Fruit fly (Drosophila melanogaster) whole organism, embryonic: ENCODE data around the gene Mettl2.

Experiments used
- Abd-B ChIP-seq: fragments of 200-800 bp; sonication (Bioruptor generic); optimal IDR thresholded peaks from 2 replicates; lab custom pipeline; 2018; ENCODE audit warnings: missing biosample characterization, mild to moderate bottlenecking, missing genetic modification characterization, moderate library complexity
- Bdp1 ChIP-seq: fragments of 200-800 bp; sonication (Bioruptor generic); optimal IDR thresholded peaks from 3 replicates; lab custom pipeline; 2016; ENCODE audit warnings: missing biosample characterization, missing genetic modification characterization
- C15 ChIP-seq: fragments of 200-800 bp; sonication (Bioruptor generic); IDR thresholded peaks from 3 replicates; pipeline ENCODE4 v1.3.6; 2022; ENCODE audit warnings: missing biosample characterization, missing genetic modification characterization
- CG11247 ChIP-seq: fragments of 200-800 bp; sonication (Bioruptor generic); IDR thresholded peaks from 2 replicates; pipeline ENCODE4 v1.3.6; 2022; ENCODE audit warnings: missing biosample characterization, missing genetic modification characterization
- CG12299 ChIP-seq: fragments of 200-800 bp; sonication (Bioruptor generic); optimal IDR thresholded peaks from 2 replicates; lab custom pipeline; 2018; ENCODE audit warnings: missing biosample characterization, mild to moderate bottlenecking, missing genetic modification characterization
- CG12391 ChIP-seq: fragments of 200-800 bp; sonication (Bioruptor generic); optimal IDR thresholded peaks from 3 replicates; lab custom pipeline; 2018; ENCODE audit warnings: missing biosample characterization, mild to moderate bottlenecking, missing genetic modification characterization, moderate library complexity
- CG12659 ChIP-seq: fragments of 200-800 bp; sonication (Bioruptor generic); optimal IDR thresholded peaks from 3 replicates; lab custom pipeline; 2017; ENCODE audit warnings: mild to moderate bottlenecking, missing biosample characterization, missing genetic modification reagents, missing genetic modification characterization
- CG15696 ChIP-seq: fragments of 200-800 bp; sonication (Bioruptor generic); optimal IDR thresholded peaks from 2 replicates; lab custom pipeline; 2019; ENCODE audit warnings: missing biosample characterization, mild to moderate bottlenecking, missing genetic modification characterization, moderate library complexity
- CG16779 ChIP-seq: fragments of 200-800 bp; sonication (Bioruptor generic); IDR thresholded peaks from 2 replicates; pipeline ENCODE4 v1.3.6; 2022; ENCODE audit warnings: missing biosample characterization, missing genetic modification characterization
- CG16863 ChIP-seq: fragments of 200-800 bp; sonication (Bioruptor generic); optimal IDR thresholded peaks from 3 replicates; lab custom pipeline; 2016; ENCODE audit warnings: missing biosample characterization, missing genetic modification characterization
- CG17328 ChIP-seq: fragments of 200-800 bp; sonication (Bioruptor generic); IDR thresholded peaks from 2 replicates; pipeline ENCODE4 v1.3.6; 2022; ENCODE audit warnings: missing biosample characterization, missing genetic modification characterization
- CG18476 ChIP-seq: fragments of 200-800 bp; sonication (Bioruptor generic); optimal IDR thresholded peaks from 2 replicates; lab custom pipeline; 2016; ENCODE audit warnings: missing biosample characterization, mild to moderate bottlenecking, missing genetic modification characterization
- CG2116 ChIP-seq: fragments of 200-800 bp; sonication (Bioruptor generic); optimal IDR thresholded peaks from 3 replicates; lab custom pipeline; 2018; ENCODE audit warnings: missing biosample characterization, mild to moderate bottlenecking, missing genetic modification characterization
- CG2678 ChIP-seq: fragments of 200-800 bp; sonication (Bioruptor generic); optimal IDR thresholded peaks from 3 replicates; lab custom pipeline; 2019; ENCODE audit warnings: missing biosample characterization, mild to moderate bottlenecking, missing genetic modification characterization, moderate library complexity
- CG31365 ChIP-seq: fragments of 200-800 bp; sonication (Bioruptor generic); optimal IDR thresholded peaks from 2 replicates; lab custom pipeline; 2018; ENCODE audit warnings: missing biosample characterization, mild to moderate bottlenecking, missing genetic modification characterization
- CG4617 ChIP-seq: fragments of 200-800 bp; sonication (Bioruptor generic); optimal IDR thresholded peaks from 3 replicates; lab custom pipeline; 2016; ENCODE audit warnings: missing biosample characterization, missing genetic modification characterization, borderline replicate concordance
- CG7357 ChIP-seq: fragments of 200-800 bp; sonication (Bioruptor generic); IDR thresholded peaks from 3 replicates; pipeline ENCODE4 v1.3.6; 2022; ENCODE audit warnings: missing biosample characterization, missing genetic modification characterization
- CG7928 ChIP-seq: fragments of 200-800 bp; sonication (Bioruptor generic); optimal IDR thresholded peaks from 2 replicates; lab custom pipeline; 2017; ENCODE audit warnings: missing biosample characterization, mild to moderate bottlenecking, missing genetic modification characterization
- CG9727 ChIP-seq: fragments of 200-800 bp; sonication (Bioruptor generic); optimal IDR thresholded peaks from 3 replicates; lab custom pipeline; 2017; ENCODE audit warnings: missing biosample characterization, mild to moderate bottlenecking, missing genetic modification characterization
- D ChIP-seq, 2 experiments: fragments of 200-800 bp in 1 of 2; fragments of >200 bp in 1 of 2; sonication (Bioruptor generic) in 1 of 2; optimal IDR thresholded peaks; 2 replicates in 1 of 2; 3 replicates in 1 of 2; lab custom pipeline; 2017; ENCODE audit warnings: mild to moderate bottlenecking in 1 of 2, missing biosample characterization in 1 of 2, missing genetic modification characterization in 1 of 2, missing genetic modification reagents in 1 of 2
- Dbx ChIP-seq: fragments of 200-800 bp; sonication (Bioruptor generic); IDR thresholded peaks from 3 replicates; pipeline ENCODE4 v1.3.6; 2022; ENCODE audit warnings: missing biosample characterization, missing genetic modification characterization
- Dll ChIP-seq: fragments of 200-800 bp; sonication (Bioruptor generic); IDR thresholded peaks from 4 replicates; pipeline ENCODE4 v1.3.6; 2022; ENCODE audit warnings: missing biosample characterization, missing genetic modification characterization; ENCODE audit not compliant: partially characterized antibody
- Hmr ChIP-seq: fragments of 200-800 bp; sonication (Bioruptor generic); optimal IDR thresholded peaks from 3 replicates; lab custom pipeline; 2017; ENCODE audit warnings: mild to moderate bottlenecking, missing biosample characterization, missing genetic modification reagents, missing genetic modification characterization
- Myb ChIP-seq: fragments of 200-800 bp; sonication (Bioruptor generic); optimal IDR thresholded peaks from 2 replicates; lab custom pipeline; 2016; ENCODE audit warnings: missing biosample characterization, missing genetic modification characterization
- Nf-YA ChIP-seq: fragments of 200-800 bp; sonication (Bioruptor generic); IDR thresholded peaks from 2 replicates; pipeline ENCODE4 v1.3.6; 2022; ENCODE audit warnings: missing biosample characterization, missing genetic modification characterization
- Poxn ChIP-seq: fragments of 200-800 bp; sonication (Bioruptor generic); IDR thresholded peaks from 2 replicates; pipeline ENCODE4 v1.3.6; 2022; ENCODE audit warnings: missing biosample characterization, missing genetic modification characterization
- Rfx ChIP-seq: fragments of 200-800 bp; sonication (Bioruptor generic); IDR thresholded peaks from 2 replicates; pipeline ENCODE4 v1.3.6; 2022; ENCODE audit warnings: missing biosample characterization, missing genetic modification characterization
- Sox102F ChIP-seq: fragments of 200-800 bp; sonication (Bioruptor generic); optimal IDR thresholded peaks from 2 replicates; lab custom pipeline; 2018; ENCODE audit warnings: missing biosample characterization, mild to moderate bottlenecking, missing genetic modification characterization, moderate library complexity
- Ssrp ChIP-seq: fragments of 200-800 bp; sonication (Bioruptor generic); optimal IDR thresholded peaks from 2 replicates; lab custom pipeline; 2018; ENCODE audit warnings: missing biosample characterization, mild to moderate bottlenecking, missing genetic modification characterization, moderate library complexity
- Taf1 ChIP-seq: fragments of 200-800 bp; sonication (Bioruptor generic); IDR thresholded peaks from 2 replicates; pipeline ENCODE4 v1.3.6; 2022; ENCODE audit warnings: missing biosample characterization, missing genetic modification characterization
- cas ChIP-seq: fragments of 200-800 bp; sonication (Bioruptor generic); IDR thresholded peaks from 2 replicates; pipeline ENCODE4 v1.3.6; 2022; ENCODE audit warnings: missing biosample characterization, missing genetic modification characterization
- chinmo ChIP-seq: fragments of 200-800 bp; sonication (Bioruptor generic); IDR thresholded peaks from 4 replicates; pipeline ENCODE4 v1.3.6; 2022; ENCODE audit warnings: missing biosample characterization, missing genetic modification characterization; ENCODE audit not compliant: partially characterized antibody
- chn ChIP-seq: fragments of 200-800 bp; sonication (Bioruptor generic); optimal IDR thresholded peaks from 2 replicates; lab custom pipeline; 2016; ENCODE audit warnings: missing biosample characterization, missing genetic modification characterization
- crc ChIP-seq: fragments of 200-800 bp; sonication (Bioruptor generic); optimal IDR thresholded peaks from 2 replicates; lab custom pipeline; 2016; ENCODE audit warnings: missing biosample characterization, missing genetic modification characterization
- ems ChIP-seq: fragments of 200-800 bp; sonication (Bioruptor generic); optimal IDR thresholded peaks from 3 replicates; lab custom pipeline; 2016; ENCODE audit warnings: missing biosample characterization, missing genetic modification characterization
- fru ChIP-seq: fragments of >200 bp; optimal IDR thresholded peaks from 2 replicates; lab custom pipeline; 2017
- hbn ChIP-seq: fragments of 200-800 bp; sonication (Bioruptor generic); IDR thresholded peaks from 2 replicates; pipeline ENCODE4 v1.3.6; 2022; ENCODE audit warnings: missing biosample characterization, missing genetic modification characterization; ENCODE audit not compliant: partially characterized antibody
- jigr1 ChIP-seq: fragments of 200-800 bp; sonication (Bioruptor generic); IDR thresholded peaks from 3 replicates; pipeline ENCODE4 v1.3.6; 2022; ENCODE audit warnings: missing biosample characterization, missing genetic modification characterization
- kay ChIP-seq: fragments of 200-800 bp; sonication (Bioruptor generic); optimal IDR thresholded peaks from 2 replicates; lab custom pipeline; 2016; ENCODE audit warnings: missing biosample characterization, missing genetic modification characterization
- lbe ChIP-seq: fragments of 200-800 bp; sonication (Bioruptor generic); optimal IDR thresholded peaks from 2 replicates; lab custom pipeline; 2016; ENCODE audit warnings: missing biosample characterization, mild to moderate bottlenecking, missing genetic modification characterization
- pho ChIP-seq: fragments of 200-800 bp; sonication (Bioruptor generic); optimal IDR thresholded peaks from 2 replicates; lab custom pipeline; 2016; ENCODE audit warnings: missing biosample characterization, missing genetic modification characterization
- pnt ChIP-seq: fragments of 200-800 bp; sonication (Bioruptor generic); optimal IDR thresholded peaks from 3 replicates; lab custom pipeline; 2016; ENCODE audit warnings: missing biosample characterization, missing genetic modification characterization
- sc ChIP-seq, 3 experiments: fragments of >200 bp in 2 of 3; fragments of 200-800 bp in 1 of 3; sonication (Bioruptor generic) in 1 of 3; optimal IDR thresholded peaks; 2 replicates in 2 of 3; 3 replicates in 1 of 3; lab custom pipeline; 2017; ENCODE audit warnings: mild to moderate bottlenecking in 1 of 3, missing biosample characterization in 1 of 3, missing genetic modification characterization in 1 of 3, missing genetic modification reagents in 1 of 3
- scrt ChIP-seq: fragments of 200-800 bp; sonication (Bioruptor generic); optimal IDR thresholded peaks from 2 replicates; lab custom pipeline; 2018; ENCODE audit warnings: missing biosample characterization, mild to moderate bottlenecking, missing genetic modification characterization, moderate library complexity
- shn ChIP-seq: fragments of 200-800 bp; sonication (Bioruptor generic); optimal IDR thresholded peaks from 3 replicates; lab custom pipeline; 2016; ENCODE audit warnings: missing biosample characterization, missing genetic modification characterization
- slbo ChIP-seq: fragments of 200-800 bp; sonication (Bioruptor generic); IDR thresholded peaks from 2 replicates; pipeline ENCODE4 v1.3.6; 2022; ENCODE audit warnings: missing biosample characterization, missing genetic modification characterization
- so ChIP-seq: fragments of 200-800 bp; sonication (Bioruptor generic); IDR thresholded peaks from 3 replicates; pipeline ENCODE4 v1.3.6; 2022; ENCODE audit warnings: missing biosample characterization, missing genetic modification characterization
- ttk ChIP-seq: fragments of 200-800 bp; sonication (Bioruptor generic); IDR thresholded peaks from 2 replicates; pipeline ENCODE4 v2.1.2; 2022; ENCODE audit warnings: missing biosample characterization, missing genetic modification characterization
- z ChIP-seq: fragments of 200-800 bp; sonication (Bioruptor generic); IDR thresholded peaks from 3 replicates; pipeline ENCODE4 v1.3.6; 2022; ENCODE audit warnings: missing biosample characterization, missing genetic modification characterization

Mettl2 gene

dm6 chr3L:1639185-1639812 is at the start of gene Mettl2, which contains the start of gene Bgb (continued):
- peak; percentile 73 for TF ChIP-seq Ssrp
- TF ChIP-seq CG18476 (GFP tag; lab: Kevin White, UChicago) = peak; percentile 62
- peak; percentile 86 for TF ChIP-seq Abd-B (GFP tag; lab: Kevin White, UChicago)
- peak; percentile 73 for TF ChIP-seq Taf1 (GFP tag; lab: Robert Waterston, UW)
- TF ChIP-seq ttk = peak; percentile 80
- TF ChIP-seq CG17328 (GFP tag; lab: Robert Waterston, UW) = peak; percentile 63
- TF ChIP-seq Bdp1 = peak; percentile 39
- TF ChIP-seq Rfx (GFP tag; lab: Robert Waterston, UW) = peak; percentile 90
- peak; percentile 53 for TF ChIP-seq CG2116 (GFP tag; lab: Kevin White, UChicago)
- TF ChIP-seq sc (optimal IDR thresholded peaks at IDR 0.05; lab: Kevin White, UChicago) = no peak
- no peak for TF ChIP-seq sc (GFP tag; optimal IDR thresholded peaks at IDR 0.05; lab: Kevin White, UChicago)
- TF ChIP-seq CG16779 (GFP tag; lab: Robert Waterston, UW) = peak; percentile 68; the same call in 1 of the 2 replicates
- TF ChIP-seq scrt (GFP tag; lab: Kevin White, UChicago) = no peak
- TF ChIP-seq CG4617 (GFP tag; lab: Kevin White, UChicago) = peak; percentile 59
- TF ChIP-seq hbn = peak; percentile 62
- TF ChIP-seq C15 (GFP tag; lab: Robert Waterston, UW) = peak; percentile 46; the same call in 1 of the 3 replicates
- no peak for TF ChIP-seq z (GFP tag; lab: Robert Waterston, UW)
- peak; percentile 81 for TF ChIP-seq Dbx
- TF ChIP-seq lbe = peak; percentile 2
- peak; percentile 90 for TF ChIP-seq pnt (GFP tag; lab: Kevin White, UChicago)
- peak; percentile 2 for TF ChIP-seq CG7928
- no peak for TF ChIP-seq Poxn (GFP tag; lab: Robert Waterston, UW)
- TF ChIP-seq CG12659 = peak; percentile 78
- TF ChIP-seq D (optimal IDR thresholded peaks at IDR 0.05; lab: Kevin White, UChicago) = no peak
- TF ChIP-seq D (GFP tag; optimal IDR thresholded peaks at IDR 0.05; lab: Kevin White, UChicago) = peak; percentile 46
- peak; percentile 75 for TF ChIP-seq CG7357 (GFP tag; lab: Robert Waterston, UW)
- TF ChIP-seq CG12299 = no peak
- no peak for TF ChIP-seq fru
- TF ChIP-seq Dll (GFP tag; lab: Robert Waterston, UW) = peak; percentile 85
- TF ChIP-seq kay (GFP tag; lab: Kevin White, UChicago) = peak; percentile 74
- TF ChIP-seq pho (GFP tag; lab: Kevin White, UChicago) = peak; percentile 84
- peak; percentile 78 for TF ChIP-seq chn (GFP tag; lab: Kevin White, UChicago)
- TF ChIP-seq CG9727 (GFP tag; lab: Kevin White, UChicago) = peak; percentile 72
- peak; percentile 68 for TF ChIP-seq CG11247 (GFP tag; lab: Robert Waterston, UW)
- TF ChIP-seq chinmo (GFP tag; lab: Robert Waterston, UW) = no peak
- TF ChIP-seq cas = peak; percentile 75
- TF ChIP-seq Nf-YA (GFP tag; lab: Robert Waterston, UW) = no peak
- peak; percentile 80 for TF ChIP-seq Myb (GFP tag; lab: Kevin White, UChicago)
- peak; percentile 77 for TF ChIP-seq shn (GFP tag; lab: Kevin White, UChicago)
- no peak; the same call in 2 of the 3 replicates for TF ChIP-seq so (GFP tag; lab: Robert Waterston, UW)
- TF ChIP-seq Hmr (GFP tag; lab: Kevin White, UChicago) = peak; percentile 63
- peak; percentile 60 for TF ChIP-seq Sox102F (GFP tag; lab: Kevin White, UChicago)
- peak; percentile 49 for TF ChIP-seq CG16863 (GFP tag; lab: Kevin White, UChicago)
- TF ChIP-seq CG2678 (tag; lab: Kevin White, UChicago) = peak; percentile 85
- TF ChIP-seq CG15696 (tag; lab: Kevin White, UChicago) = peak; percentile 89
- TF ChIP-seq CG31365 = no peak
- peak; percentile 89 for TF ChIP-seq slbo (GFP tag; lab: Robert Waterston, UW)
- TF ChIP-seq CG12391 (tag; lab: Kevin White, UChicago) = peak; percentile 75
- TF ChIP-seq jigr1 (GFP tag; lab: Robert Waterston, UW) = peak; percentile 71; the same call in 2 of the 3 replicates
- peak; percentile 82 for TF ChIP-seq ems (GFP tag; lab: Kevin White, UChicago)
- peak; percentile 57 for TF ChIP-seq crc (GFP tag; lab: Kevin White, UChicago)
